Fruit fly (Drosophila melanogaster) S2 (cell line): ENCODE measurements around the gene Irp-1B.

Experiments used
- CG8478 ChIP-seq: fragments of >200 bp; optimal IDR thresholded peaks from 2 replicates; lab custom pipeline; 2018
- CTCF ChIP-seq, 2 experiments: fragments of >200 bp; optimal IDR thresholded peaks; 2 replicates each; lab custom pipeline; 2018

- no peak for TF ChIP-seq CTCF (optimal IDR thresholded peaks at IDR 0.05; lab: Kevin White, UChicago)
- TF ChIP-seq CG8478 (lab: Kevin White, UChicago) = no peak
Observed at dm6 chr3R:10380025-10380424, 32.6 kb downstream of the Irp-1B start.
